Fruit fly (Drosophila melanogaster) whole organism: ENCODE data around the gene Pde1c.

Experiments
- CG8478 ChIP-seq: fragments of >200 bp; optimal IDR thresholded peaks from 2 replicates; lab custom pipeline; 2018; ENCODE audit warnings: inconsistent platforms
- psq ChIP-seq: fragments of >200 bp; optimal IDR thresholded peaks from 2 replicates; lab custom pipeline; 2017

DNA sequence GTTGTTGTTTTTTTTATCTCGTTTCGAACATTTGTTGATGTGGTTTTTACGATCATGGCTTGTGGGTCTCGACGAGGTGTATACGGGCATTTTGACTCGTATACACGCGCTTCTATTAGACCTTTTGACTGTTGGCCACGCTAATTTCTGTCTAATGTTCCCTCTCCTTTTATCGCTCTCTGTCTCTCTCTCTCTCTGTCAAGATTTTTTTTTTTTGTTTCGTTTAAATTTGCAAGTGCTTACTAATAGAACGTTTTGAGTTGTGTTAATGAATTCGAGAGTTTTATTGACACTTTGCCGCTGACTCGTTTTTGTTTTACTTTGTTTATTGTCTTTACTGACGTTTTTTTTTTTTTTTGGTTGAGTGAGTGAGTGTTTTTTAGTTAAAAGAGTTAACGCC is 42.0 kb upstream of the Pde1c start:
- TF ChIP-seq psq (lab: Kevin White, UChicago) = no peak
- TF ChIP-seq CG8478 (lab: Kevin White, UChicago) = no peak
